Worm (Caenorhabditis elegans): ENCODE results near the gene nlp-16.

ce11 chrIV:6237508-6238227 lies 22.0 kb downstream of the nlp-16 start, which contains the start of the genes F58F9.6 and F58F9.8:
- TF ChIP-seq pqm-1 (tag; optimal IDR thresholded peaks at IDR 0.05) (no peak), elt-3 (tag; optimal IDR thresholded peaks at IDR 0.05) (no peak), ceh-82 (tag; optimal IDR thresholded peaks at IDR 0.05) (no peak), mdl-1 (tag; optimal IDR thresholded peaks at IDR 0.05) (no peak), nhr-237 (tag; optimal IDR thresholded peaks at IDR 0.05) (no peak), ztf-11 (tag; optimal IDR thresholded peaks at IDR 0.05) (no peak), ama-1 (optimal IDR thresholded peaks at IDR 0.05) (no peak), nfya-1 (tag; optimal IDR thresholded peaks at IDR 0.05; ENCODE audit: insufficient read depth) (no peak), lin-39 (tag; optimal IDR thresholded peaks at IDR 0.05) (no peak), elt-2 (tag; optimal IDR thresholded peaks at IDR 0.05) (no peak), nhr-11 (tag; optimal IDR thresholded peaks at IDR 0.05) (no peak)
